Fruit fly (Drosophila melanogaster): Measurements from ENCODE around the gene CREG.

The CREG gene

DNA sequence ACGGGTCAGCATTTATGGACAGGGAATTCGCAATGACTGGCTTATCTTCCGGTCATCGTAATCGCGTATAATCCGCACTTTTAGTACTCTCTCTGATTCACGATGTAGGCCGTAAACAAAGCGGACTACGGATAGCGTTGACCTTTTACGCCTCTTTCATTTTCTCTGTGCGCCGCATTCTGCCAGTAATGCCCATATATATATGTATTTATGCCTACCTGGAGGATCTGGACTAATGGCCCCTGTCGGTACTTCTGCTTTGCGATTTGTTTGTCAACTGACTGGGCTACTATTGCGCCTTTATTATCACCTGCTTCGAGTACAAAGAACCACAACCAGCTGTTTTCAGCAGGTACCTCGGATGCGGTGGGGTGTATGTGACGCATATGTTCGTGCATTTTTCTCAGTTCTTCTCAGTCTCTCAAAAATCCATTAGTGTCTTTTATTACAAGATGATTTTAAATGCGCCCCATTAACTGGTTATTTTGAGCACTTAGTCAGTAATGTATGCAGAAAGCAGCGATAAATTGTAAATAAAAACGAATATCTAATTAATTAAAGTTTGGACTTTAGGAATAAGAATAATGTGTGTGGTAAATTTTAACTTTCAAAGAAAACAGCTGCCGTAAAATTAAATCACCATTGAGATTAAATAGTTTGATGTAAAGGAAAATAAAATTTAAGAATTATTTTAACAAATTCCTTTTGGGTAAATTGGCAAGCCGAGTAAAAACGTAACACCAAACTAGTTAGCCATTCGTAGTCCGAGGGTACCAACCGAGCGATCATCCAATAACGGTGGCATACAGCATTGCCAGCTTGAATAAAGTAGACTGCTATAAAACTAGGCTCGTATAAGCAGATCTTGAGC is at the start of gene CREG:
CREG (minus strand) TSS at position 323 of the 871 bp plus-strand sequence.
- TF ChIP-seq CG9437 (GFP tag; optimal IDR thresholded peaks at IDR 0.05) (peak; percentile 47), CG2712 (tag; optimal IDR thresholded peaks at IDR 0.05) (peak; percentile 11), CG17385 (GFP tag; optimal IDR thresholded peaks at IDR 0.05) (peak; percentile 14), CG11504 (tag; optimal IDR thresholded peaks at IDR 0.05) (peak; percentile 49), CG14710 (tag; optimal IDR thresholded peaks at IDR 0.05) (peak; percentile 40), Poxn (GFP tag; IDR thresholded peaks at IDR 0.05) (no peak), D (optimal IDR thresholded peaks at IDR 0.05) (no peak), D (GFP tag; optimal IDR thresholded peaks at IDR 0.05) (no peak), CG2120 (GFP tag; optimal IDR thresholded peaks at IDR 0.05) (peak; percentile 34), pzg (GFP tag; optimal IDR thresholded peaks at IDR 0.05) (no peak), phol (tag; optimal IDR thresholded peaks at IDR 0.05) (peak; percentile 17), CG17361 (GFP tag; IDR thresholded peaks at IDR 0.05) (peak; percentile 72; the same call in 2 of the 3 replicates), CG10654 (GFP tag; optimal IDR thresholded peaks at IDR 0.05) (no peak), Chrac-16 (GFP tag; optimal IDR thresholded peaks at IDR 0.05) (peak; percentile 3), CG12104 (GFP tag; optimal IDR thresholded peaks at IDR 0.05) (peak; percentile 34), row (GFP tag; IDR thresholded peaks at IDR 0.05) (peak; percentile 79), onecut (GFP tag; IDR thresholded peaks at IDR 0.05) (no peak), dmrt99B (tag; optimal IDR thresholded peaks at IDR 0.05) (peak; percentile 18), CG12391 (tag; optimal IDR thresholded peaks at IDR 0.05) (peak; percentile 46), Drgx (GFP tag; IDR thresholded peaks at IDR 0.05) (0 out of 2 replicates have a peak, but pooled peaks have one; percentile 14), E2f1 (GFP tag; IDR thresholded peaks at IDR 0.05) (peak; percentile 29; the same call in 1 of the 2 replicates), CG10543 (GFP tag; optimal IDR thresholded peaks at IDR 0.05) (peak; percentile 17), CG15479 (GFP tag; optimal IDR thresholded peaks at IDR 0.05) (peak; percentile 95), ac (GFP tag; optimal IDR thresholded peaks at IDR 0.05) (peak; percentile 40), Sox102F (GFP tag; optimal IDR thresholded peaks at IDR 0.05) (peak; percentile 24), CG16815 (GFP tag; optimal IDR thresholded peaks at IDR 0.05) (peak; percentile 18), Hmr (GFP tag; optimal IDR thresholded peaks at IDR 0.05) (peak; percentile 5), grau (tag; optimal IDR thresholded peaks at IDR 0.05) (peak; percentile 40), CG10267 (tag; optimal IDR thresholded peaks at IDR 0.05) (peak; percentile 20), YL-1 (GFP tag; optimal IDR thresholded peaks at IDR 0.05) (peak; percentile 32), Oli (tag; optimal IDR thresholded peaks at IDR 0.05) (peak; percentile 16), hb (GFP tag; IDR thresholded peaks at IDR 0.05; ENCODE audit: partially characterized antibody) (no peak), CG10979 (tag; optimal IDR thresholded peaks at IDR 0.05) (peak; percentile 24), BtbVII (GFP tag; optimal IDR thresholded peaks at IDR 0.05) (peak; percentile 15), CG13775 (GFP tag; optimal IDR thresholded peaks at IDR 0.05) (peak; percentile 58), CG13296 (GFP tag; optimal IDR thresholded peaks at IDR 0.05) (no peak), twi (tag; optimal IDR thresholded peaks at IDR 0.05) (peak; percentile 52), Hsf (GFP tag; optimal IDR thresholded peaks at IDR 0.05) (peak; percentile 29), CG12659 (GFP tag; optimal IDR thresholded peaks at IDR 0.05) (peak; percentile 20), Ptx1 (GFP tag; IDR thresholded peaks at IDR 0.05) (0 out of 2 replicates have a peak, but pooled peaks have one; percentile 31), CG2678 (tag; optimal IDR thresholded peaks at IDR 0.05) (peak; percentile 54), Meics (GFP tag; optimal IDR thresholded peaks at IDR 0.05) (peak; percentile 25), CG2116 (GFP tag; optimal IDR thresholded peaks at IDR 0.05) (peak; percentile 11), grn (GFP tag; optimal IDR thresholded peaks at IDR 0.05) (peak; percentile 35), fd96Cb (tag; optimal IDR thresholded peaks at IDR 0.05) (peak; percentile 13), CG9932 (GFP tag; IDR thresholded peaks at IDR 0.05) (0 out of 2 replicates have a peak, but pooled peaks have one; percentile 11), Dip3 (GFP tag; optimal IDR thresholded peaks at IDR 0.05) (no peak), kni (GFP tag; optimal IDR thresholded peaks at IDR 0.05) (peak; percentile 6)
